Fruit fly (Drosophila melanogaster): ENCODE results near the gene GatA.

GatA gene

dm6 chr3R:19017318-19018043 is 11.2 kb downstream of the GatA start:
- no peak for TF ChIP-seq Atf-2 (GFP tag; optimal IDR thresholded peaks at IDR 0.05)
- no peak for TF ChIP-seq Poxn (GFP tag; IDR thresholded peaks at IDR 0.05)
- no peak for TF ChIP-seq Abd-B (GFP tag; optimal IDR thresholded peaks at IDR 0.05)
- no peak for TF ChIP-seq CG15479 (GFP tag; optimal IDR thresholded peaks at IDR 0.05)
- no peak for TF ChIP-seq ac (GFP tag; optimal IDR thresholded peaks at IDR 0.05)
- no peak for TF ChIP-seq CG32767 (GFP tag; IDR thresholded peaks at IDR 0.05)
- TF ChIP-seq Hmr (GFP tag; optimal IDR thresholded peaks at IDR 0.05): peak; percentile 3
- TF ChIP-seq schlank (tag; optimal IDR thresholded peaks at IDR 0.05): no peak
- no peak for TF ChIP-seq cg (GFP tag; optimal IDR thresholded peaks at IDR 0.05)
- no peak for TF ChIP-seq CG14965 (GFP tag; optimal IDR thresholded peaks at IDR 0.05; ENCODE audit: borderline replicate concordance)
- TF ChIP-seq CG11247 (GFP tag; IDR thresholded peaks at IDR 0.05): no peak
- no peak for TF ChIP-seq Xrp1 (GFP tag; IDR thresholded peaks at IDR 0.05)
- TF ChIP-seq CG7786 (GFP tag; optimal IDR thresholded peaks at IDR 0.05): no peak
- TF ChIP-seq YL-1 (GFP tag; optimal IDR thresholded peaks at IDR 0.05): no peak
- TF ChIP-seq eve (GFP tag; optimal IDR thresholded peaks at IDR 0.05): no peak
- no peak for TF ChIP-seq psq (GFP tag; optimal IDR thresholded peaks at IDR 0.05)
- TF ChIP-seq E2f1 (GFP tag; IDR thresholded peaks at IDR 0.05): no peak
- TF ChIP-seq CG11560 (tag; IDR thresholded peaks at IDR 0.05): no peak
- TF ChIP-seq dan (GFP tag; IDR thresholded peaks at IDR 0.05): no peak
- no peak for TF ChIP-seq CG2875 (GFP tag; optimal IDR thresholded peaks at IDR 0.05)
- no peak for TF ChIP-seq CG8478 (optimal IDR thresholded peaks at IDR 0.05)
- TF ChIP-seq CG12236 (GFP tag; optimal IDR thresholded peaks at IDR 0.05): no peak
- TF ChIP-seq fd96Cb (tag; optimal IDR thresholded peaks at IDR 0.05): no peak
- 0 out of 3 replicates have a peak, but pooled peaks have one; percentile 9 for TF ChIP-seq CG34224 (GFP tag; IDR thresholded peaks at IDR 0.05; ENCODE audit: partially characterized antibody)
- TF ChIP-seq pros (GFP tag; optimal IDR thresholded peaks at IDR 0.05): peak; percentile 80
- no peak for TF ChIP-seq CG1529 (GFP tag; optimal IDR thresholded peaks at IDR 0.05)
- peak; percentile 36 for TF ChIP-seq sd (tag; optimal IDR thresholded peaks at IDR 0.05)
- TF ChIP-seq scrt (GFP tag; optimal IDR thresholded peaks at IDR 0.05): peak; percentile 7
- no peak for TF ChIP-seq lmd (GFP tag; IDR thresholded peaks at IDR 0.05)
- no peak for TF ChIP-seq mam (GFP tag; optimal IDR thresholded peaks at IDR 0.05)
- no peak for TF ChIP-seq grau (tag; optimal IDR thresholded peaks at IDR 0.05)
- no peak for TF ChIP-seq CG18262 (tag; optimal IDR thresholded peaks at IDR 0.05)
- no peak for TF ChIP-seq H15 (GFP tag; IDR thresholded peaks at IDR 0.05)
- TF ChIP-seq CG11085 (GFP tag; IDR thresholded peaks at IDR 0.05): no peak
- TF ChIP-seq Bteb2 (GFP tag; optimal IDR thresholded peaks at IDR 0.05): no peak
- TF ChIP-seq CG6654 (GFP tag; optimal IDR thresholded peaks at IDR 0.05): no peak
- no peak for TF ChIP-seq al (GFP tag; IDR thresholded peaks at IDR 0.05)
- TF ChIP-seq Dp (GFP tag; optimal IDR thresholded peaks at IDR 0.05): peak; percentile 49
- peak; percentile 19 for TF ChIP-seq da (GFP tag; optimal IDR thresholded peaks at IDR 0.05)
- TF ChIP-seq BtbVII (GFP tag; optimal IDR thresholded peaks at IDR 0.05): no peak
- no peak for TF ChIP-seq mld (GFP tag; IDR thresholded peaks at IDR 0.05; ENCODE audit: partially characterized antibody)
- peak; percentile 97 for TF ChIP-seq Deaf1 (tag; optimal IDR thresholded peaks at IDR 0.05)
- no peak for TF ChIP-seq CG12071 (GFP tag; optimal IDR thresholded peaks at IDR 0.05)
- no peak for TF ChIP-seq CG3838 (GFP tag; optimal IDR thresholded peaks at IDR 0.05)
- TF ChIP-seq bowl (GFP tag; IDR thresholded peaks at IDR 0.05): no peak
- TF ChIP-seq hb (GFP tag; IDR thresholded peaks at IDR 0.05; ENCODE audit: partially characterized antibody): no peak
- no peak for TF ChIP-seq slou (GFP tag; optimal IDR thresholded peaks at IDR 0.05)
- TF ChIP-seq kah (GFP tag; optimal IDR thresholded peaks at IDR 0.05): no peak
- TF ChIP-seq Trl (optimal IDR thresholded peaks at IDR 0.05): no peak
- no peak for TF ChIP-seq Trl (GFP tag; optimal IDR thresholded peaks at IDR 0.05)
- TF ChIP-seq Rfx (GFP tag; IDR thresholded peaks at IDR 0.05): peak; percentile 47
